Worm (Caenorhabditis elegans) whole organism, L4/young adult: ENCODE data around the gene ttr-48.

Experiments
- W03F9.2 ChIP-seq: fragments of 150-350 bp; optimal IDR thresholded peaks from 2 replicates; lab custom pipeline; 2014; ENCODE audit warnings: missing biosample characterization, missing genetic modification characterization
- him-1 ChIP-seq: sonication (generic microtip); optimal IDR thresholded peaks from 2 replicates; lab custom pipeline; 2016; ENCODE audit warnings: missing genotype, missing genetic modification reagents, missing genetic modification characterization, missing compliant biosample characterization

ce11 chrX:3826863-3827262 lies 15.4 kb downstream of the ttr-48 start, which contains the start of gene fkh-9:
- no peak for TF ChIP-seq W03F9.2 (tag; lab: Kevin White, UChicago)
- TF ChIP-seq him-1 (tag; lab: Kevin White, UChicago): no peak
